Worm (Caenorhabditis elegans) whole organism, L4 larva: Measurements from ENCODE around the gene suca-1.

Experiments
- F44E2.7 ChIP-seq: fragments of 200-800 bp; sonication (Bioruptor generic); IDR thresholded peaks from 2 replicates; pipeline ENCODE4 v2.1.2; 2022; ENCODE audit warnings: missing genetic modification characterization, missing compliant biosample characterization
- R02D3.7 ChIP-seq: fragments of 150-350 bp; sonication (generic microtip); optimal IDR thresholded peaks from 3 replicates; lab custom pipeline; 2014; ENCODE audit warnings: missing biosample characterization, missing genetic modification characterization
- Y105C5A.15 ChIP-seq: fragments of 200-800 bp; sonication (Bioruptor generic); IDR thresholded peaks from 2 replicates; pipeline ENCODE4 v1.3.6; 2022; ENCODE audit warnings: missing genetic modification characterization, missing compliant biosample characterization
- aha-1 ChIP-seq: fragments of 150-350 bp; peaks from one replicate; lab custom pipeline; 2014; ENCODE audit warnings: missing biosample characterization, missing genetic modification characterization
- ces-1 ChIP-seq: fragments of 150-350 bp; sonication (generic microtip); optimal IDR thresholded peaks from 4 replicates; lab custom pipeline; 2014; ENCODE audit warnings: missing biosample characterization, missing genetic modification reagents, missing genetic modification characterization
- cey-2 ChIP-seq: sonication (generic microtip); optimal IDR thresholded peaks from 3 replicates; lab custom pipeline; 2017; ENCODE audit warnings: missing genetic modification characterization, mild to moderate bottlenecking, missing compliant biosample characterization, antibody characterized with exemption, borderline replicate concordance; ENCODE audit not compliant: insufficient read depth
- daf-16 ChIP-seq, 3 experiments: sonication (generic microtip); optimal IDR thresholded peaks; 2 replicates each; lab custom pipeline; 2016 to 2017; ENCODE audit warnings: missing genetic modification characterization in 3 of 3, missing genetic modification reagents in 3 of 3, mild to moderate bottlenecking in 2 of 3, missing compliant biosample characterization in 2 of 3, missing biosample characterization in 1 of 3, moderate library complexity in 1 of 3
- dmd-6 ChIP-seq: fragments of 200-800 bp; sonication (Bioruptor generic); IDR thresholded peaks from 2 replicates; pipeline ENCODE4 v1.3.6; 2022; ENCODE audit warnings: missing genetic modification reagents, missing genetic modification characterization, missing compliant biosample characterization
- dpl-1 ChIP-seq: fragments of 150-350 bp; optimal IDR thresholded peaks from 2 replicates; lab custom pipeline; 2014; ENCODE audit warnings: missing biosample characterization, missing genetic modification reagents, missing genetic modification characterization
- jun-1 ChIP-seq: fragments of 150-350 bp; optimal IDR thresholded peaks from 2 replicates; lab custom pipeline; 2014; ENCODE audit warnings: missing biosample characterization, missing genetic modification reagents, missing genetic modification characterization
- mes-2 ChIP-seq: sonication (generic microtip); optimal IDR thresholded peaks from 2 replicates; lab custom pipeline; 2016; ENCODE audit warnings: missing genotype, mild to moderate bottlenecking, missing genetic modification characterization, missing compliant biosample characterization; ENCODE audit not compliant: poor library complexity, severe bottlenecking
- mxl-2 ChIP-seq: fragments of 200-800 bp; sonication (Bioruptor generic); conservative IDR thresholded peaks from 2 replicates; pipeline ENCODE4 v1.3.6; 2022; ENCODE audit warnings: missing genetic modification reagents, missing genetic modification characterization, missing compliant biosample characterization
- nhr-11 ChIP-seq: fragments of 150-350 bp; optimal IDR thresholded peaks from 2 replicates; lab custom pipeline; 2014; ENCODE audit warnings: missing biosample characterization, missing genetic modification characterization
- nhr-48 ChIP-seq: sonication (generic microtip); optimal IDR thresholded peaks from 2 replicates; lab custom pipeline; 2016; ENCODE audit warnings: mild to moderate bottlenecking, missing genetic modification characterization, missing compliant biosample characterization
- nhr-6 ChIP-seq: fragments of 150-350 bp; optimal IDR thresholded peaks from 2 replicates; lab custom pipeline; 2014; ENCODE audit warnings: missing biosample characterization, missing genetic modification characterization
- pha-4 ChIP-seq, 2 experiments: fragments of 150-350 bp in 1 of 2; fragments of 200-800 bp in 1 of 2; sonication (Bioruptor generic) in 1 of 2; IDR thresholded peaks in 1 of 2; optimal IDR thresholded peaks in 1 of 2; 2 replicates each; pipeline versions ENCODE4 v1.3.6 to Lab custom; 2014 to 2022; ENCODE audit warnings: missing genetic modification characterization in 2 of 2, missing genetic modification reagents in 2 of 2, missing biosample characterization in 1 of 2, missing compliant biosample characterization in 1 of 2
- snpc-4 ChIP-seq: fragments of 150-350 bp; optimal IDR thresholded peaks from 2 replicates; lab custom pipeline; 2014; ENCODE audit warnings: missing biosample characterization, missing genetic modification characterization
- spr-3 ChIP-seq: fragments of 200-800 bp; sonication (Bioruptor generic); optimal IDR thresholded peaks from 2 replicates; lab custom pipeline; 2018; ENCODE audit warnings: mild to moderate bottlenecking, missing genetic modification characterization, missing compliant biosample characterization
- tag-97 ChIP-seq: fragments of 200-800 bp; sonication (Bioruptor generic); IDR thresholded peaks from 2 replicates; pipeline ENCODE4 v1.3.6; 2022; ENCODE audit warnings: missing genetic modification characterization, missing compliant biosample characterization
- tra-1 ChIP-seq: fragments of 200-800 bp; sonication (Bioruptor generic); IDR thresholded peaks from 2 replicates; pipeline ENCODE4 v1.3.6; 2022; ENCODE audit warnings: missing genetic modification reagents, missing genetic modification characterization, missing compliant biosample characterization
- unc-62 ChIP-seq, 3 experiments: fragments of 150-350 bp in 1 of 3; sonication (generic microtip); optimal IDR thresholded peaks in 2 of 3; peaks in 1 of 3; 1 replicate in 1 of 3; 2 replicates in 2 of 3; lab custom pipeline; 2014 to 2017; ENCODE audit warnings: missing biosample characterization in 3 of 3, missing genetic modification characterization in 3 of 3, missing genetic modification reagents in 3 of 3, missing genotype in 1 of 3
- vab-7 ChIP-seq: fragments of 200-800 bp; sonication (Bioruptor generic); IDR thresholded peaks from 2 replicates; pipeline ENCODE4 v1.3.6; 2022; ENCODE audit warnings: missing genetic modification reagents, missing genetic modification characterization, missing compliant biosample characterization
- zip-2 ChIP-seq: fragments of 150-350 bp; optimal IDR thresholded peaks from 2 replicates; lab custom pipeline; 2014; ENCODE audit warnings: missing biosample characterization, missing genetic modification characterization

suca-1 gene

DNA sequence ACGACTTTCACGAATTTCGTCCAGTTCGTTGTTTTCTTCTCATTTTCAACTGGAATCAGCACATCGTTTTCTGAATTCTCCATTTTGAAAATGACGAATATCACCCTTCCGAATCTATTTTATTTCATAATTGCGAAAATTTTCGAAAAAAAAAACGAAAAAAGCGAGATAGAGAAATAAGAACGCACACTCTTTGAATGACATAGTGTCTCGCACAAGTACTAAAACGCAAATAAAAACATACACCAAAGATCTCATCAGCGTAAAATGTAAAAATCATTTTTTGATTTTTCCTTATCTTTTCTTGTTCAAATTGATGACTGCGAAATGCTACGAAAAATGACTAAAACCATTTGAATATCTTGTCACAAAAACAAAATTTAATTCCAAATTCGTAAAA lies 35.6 kb downstream of the suca-1 start, which contains the start of gene pgp-8:
TSS of gene pgp-8 (minus strand) at position 101 of the 400 bp plus-strand sequence.
- TF ChIP-seq jun-1 (tag; lab: Kevin White, UChicago) (no peak), dmd-6 (GFP tag; lab: Robert Waterston, UW) (peak; percentile 39)

- TF ChIP-seq ces-1 (GFP tag; lab: Kevin White, UChicago) (no peak), unc-62 (GFP tag; optimal IDR thresholded peaks at IDR 0.05 in 1 of 2; lab: Kevin White, UChicago) (peak in 1 of 2 experiments; percentile 81), unc-62 (tag; optimal IDR thresholded peaks at IDR 0.05; lab: Kevin White, UChicago) (no peak), F44E2.7 (GFP tag; lab: Robert Waterston, UW) (no peak), aha-1 (tag; lab: Kevin White, UChicago) (peak; percentile 96)
Observed at ce11 chrX:10862582-10862981, 37.3 kb downstream of the suca-1 start.

DNA sequence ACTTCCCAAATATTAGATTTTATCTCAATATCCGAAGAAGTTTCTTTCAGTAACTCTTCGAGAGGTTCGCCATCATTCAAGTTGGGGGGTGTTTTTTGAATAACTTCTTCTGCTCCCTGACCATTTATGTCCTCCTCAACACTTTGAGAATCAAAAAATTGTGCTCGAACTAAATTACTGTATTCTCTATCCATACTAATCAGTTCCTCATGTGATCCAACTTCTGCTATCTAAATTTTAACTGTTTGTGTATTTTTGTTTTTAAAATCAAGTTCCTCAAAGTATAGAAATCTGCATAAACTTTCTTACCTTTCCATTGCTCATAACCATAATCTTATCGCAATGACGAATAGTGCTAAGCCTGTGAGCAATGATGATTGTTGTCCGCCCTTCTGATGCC lies 38.2 kb downstream of the suca-1 start:
- peak in 1 of 2 experiments; percentile 98 for TF ChIP-seq unc-62 (GFP tag; optimal IDR thresholded peaks at IDR 0.05 in 1 of 2; lab: Kevin White, UChicago)
- TF ChIP-seq unc-62 (tag; optimal IDR thresholded peaks at IDR 0.05; lab: Kevin White, UChicago): no peak
- TF ChIP-seq dpl-1 (GFP tag; lab: Kevin White, UChicago): no peak

DNA sequence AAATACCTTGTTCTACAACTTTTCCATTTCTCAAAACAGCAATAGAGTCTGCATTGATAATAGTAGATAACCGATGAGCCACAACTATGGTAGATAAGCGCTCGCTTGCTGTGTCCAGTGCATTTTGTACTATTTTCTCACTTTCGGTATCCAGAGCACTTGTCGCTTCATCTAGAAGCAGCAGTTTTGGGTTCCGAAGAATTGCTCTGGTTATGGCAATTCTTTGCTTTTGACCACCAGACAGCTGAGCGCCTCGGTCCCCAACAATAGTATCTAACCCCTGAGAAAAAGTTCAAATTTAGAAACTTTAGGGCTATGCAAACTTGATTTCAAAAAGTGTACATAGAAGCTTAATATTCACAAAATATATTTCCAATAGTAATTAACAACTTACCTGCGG lies 40.3 kb downstream of the suca-1 start:
- TF ChIP-seq aha-1 (tag; lab: Kevin White, UChicago) (peak; percentile 56), tag-97 (GFP tag; lab: Robert Waterston, UW) (0 out of 2 replicates have a peak, but pooled peaks have one; percentile 52), vab-7 (GFP tag; lab: Robert Waterston, UW) (no peak)

DNA sequence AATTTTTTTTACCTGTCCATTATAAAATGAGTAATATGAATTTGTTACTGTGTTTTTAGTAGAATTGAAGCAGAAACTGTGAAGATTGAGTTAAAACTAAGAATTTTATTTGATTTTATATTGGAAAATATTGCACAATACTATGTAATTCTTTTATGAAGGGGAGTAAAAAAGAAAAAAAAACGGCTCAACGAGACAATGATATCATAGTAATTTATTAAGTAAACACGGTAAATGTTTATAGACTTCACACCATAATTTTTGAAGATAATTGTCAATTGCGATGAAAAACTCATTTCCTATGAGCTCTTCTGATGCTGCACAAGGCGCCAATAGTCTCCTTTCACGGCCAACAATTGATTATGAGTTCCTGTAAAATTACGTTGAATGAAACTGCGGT lies 40.7 kb downstream of the suca-1 start, which contains the start of gene pgp-5:
TSS of gene pgp-5 (minus strand) at position 87 of the 400 bp plus-strand sequence.
- no peak for TF ChIP-seq snpc-4
- peak in 1 of 2 experiments; percentile 95 for TF ChIP-seq unc-62 (GFP tag; optimal IDR thresholded peaks at IDR 0.05 in 1 of 2; lab: Kevin White, UChicago)
- no peak for TF ChIP-seq unc-62 (tag; optimal IDR thresholded peaks at IDR 0.05; lab: Kevin White, UChicago)
- TF ChIP-seq zip-2 (tag; lab: Kevin White, UChicago): peak; percentile 81
- TF ChIP-seq dpl-1 (GFP tag; lab: Kevin White, UChicago): no peak

- TF ChIP-seq cey-2 (tag; lab: Kevin White, UChicago): no peak
- TF ChIP-seq mes-2: no peak
- no peak for TF ChIP-seq dpl-1 (GFP tag; lab: Kevin White, UChicago)
- no peak for TF ChIP-seq dmd-6 (GFP tag; lab: Robert Waterston, UW)
- TF ChIP-seq Y105C5A.15 (GFP tag; lab: Robert Waterston, UW): no peak
- no peak for TF ChIP-seq spr-3 (GFP tag; lab: Kevin White, UChicago)
- no peak for TF ChIP-seq mxl-2 (GFP tag; lab: Robert Waterston, UW)
- peak; percentile 48 for TF ChIP-seq nhr-11 (tag; lab: Kevin White, UChicago)
- no peak for TF ChIP-seq pha-4 (GFP tag; IDR thresholded peaks at IDR 0.05; lab: Robert Waterston, UW)
- no peak for TF ChIP-seq pha-4 (tag; optimal IDR thresholded peaks at IDR 0.05; lab: Kevin White, UChicago)
- no peak for TF ChIP-seq R02D3.7 (tag; lab: Kevin White, UChicago)
- peak in 1 of 2 experiments; percentile 84 for TF ChIP-seq daf-16 (GFP tag; optimal IDR thresholded peaks at IDR 0.05; lab: Kevin White, UChicago)
- no peak for TF ChIP-seq daf-16 (tag; optimal IDR thresholded peaks at IDR 0.05; lab: Kevin White, UChicago)
Observed at ce11 chrX:10853271-10853670, 46.6 kb downstream of the suca-1 start.

ce11 chrX:10851735-10852134 lies 48.2 kb downstream of the suca-1 start:
- TF ChIP-seq unc-62 (GFP tag; optimal IDR thresholded peaks at IDR 0.05 in 1 of 2; lab: Kevin White, UChicago) (peak in 1 of 2 experiments; percentile 39), unc-62 (tag; optimal IDR thresholded peaks at IDR 0.05; lab: Kevin White, UChicago) (no peak), nhr-48 (tag; lab: Kevin White, UChicago) (no peak)

DNA sequence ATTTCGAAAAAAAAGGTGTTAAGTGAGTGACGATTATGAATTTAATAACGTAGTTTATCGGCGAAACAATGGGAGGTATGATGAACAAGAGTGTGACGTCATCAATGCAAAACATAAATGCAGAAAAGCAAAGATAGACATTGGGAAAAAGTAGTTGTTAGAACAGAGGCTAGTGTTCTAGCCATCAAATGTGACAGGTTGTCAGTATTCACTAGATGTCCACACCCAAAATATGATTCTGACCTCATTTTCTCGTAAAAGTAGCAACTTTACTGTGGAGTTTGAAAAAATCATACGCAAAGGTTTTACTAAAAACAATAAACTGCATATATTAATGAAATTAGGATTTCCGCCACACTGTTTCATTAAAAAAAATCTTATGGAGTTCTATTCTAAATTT lies 48.7 kb downstream of the suca-1 start:
- TF ChIP-seq unc-62 (GFP tag; optimal IDR thresholded peaks at IDR 0.05 in 1 of 2; lab: Kevin White, UChicago): peak in 1 of 2 experiments; percentile 96
- no peak for TF ChIP-seq unc-62 (tag; optimal IDR thresholded peaks at IDR 0.05; lab: Kevin White, UChicago)
- TF ChIP-seq nhr-6: no peak
- TF ChIP-seq tra-1: no peak
